Fruit fly (Drosophila melanogaster): ENCODE results near the gene CG31820.

DNA sequence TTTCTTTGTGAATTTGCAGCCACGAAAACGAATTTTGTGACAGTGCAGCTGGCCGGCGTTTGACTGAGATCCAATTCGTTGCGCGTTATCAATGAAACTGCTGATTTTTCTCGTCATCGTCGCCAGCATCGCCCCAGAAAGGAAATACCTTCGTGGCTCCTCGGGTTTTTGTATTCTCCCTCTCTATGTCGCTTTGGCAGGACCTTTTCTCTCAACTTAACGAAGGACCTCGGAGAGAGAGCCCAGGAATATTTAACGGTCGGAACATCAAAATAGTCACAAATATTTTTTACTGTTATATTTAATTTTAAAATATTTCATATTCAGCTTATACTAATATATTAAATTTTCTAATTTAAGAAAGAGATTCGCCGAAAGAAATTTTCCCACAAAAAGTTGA, 43.7 kb downstream of the CG31820 start, which contains the start of gene beat-Ib:
- TF ChIP-seq usp (GFP tag; optimal IDR thresholded peaks at IDR 0.05) (no peak), h (GFP tag; optimal IDR thresholded peaks at IDR 0.05) (no peak), foxo (GFP tag; optimal IDR thresholded peaks at IDR 0.05) (no peak), Hr83 (GFP tag; optimal IDR thresholded peaks at IDR 0.05; ENCODE audit: poor library complexity, severe bottlenecking) (no peak)
